Fruit fly (Drosophila melanogaster) whole organism, embryonic: Measurements from ENCODE around the gene how.

ENCODE experiments used
- C15 ChIP-seq: fragments of 200-800 bp; sonication (Bioruptor generic); IDR thresholded peaks from 3 replicates; pipeline ENCODE4 v1.3.6; 2022; ENCODE audit warnings: missing biosample characterization, missing genetic modification characterization
- CG11085 ChIP-seq: fragments of 200-800 bp; sonication (Bioruptor generic); IDR thresholded peaks from 2 replicates; pipeline ENCODE4 v1.3.6; 2022; ENCODE audit warnings: missing biosample characterization, missing genetic modification characterization
- CG11247 ChIP-seq: fragments of 200-800 bp; sonication (Bioruptor generic); IDR thresholded peaks from 2 replicates; pipeline ENCODE4 v1.3.6; 2022; ENCODE audit warnings: missing biosample characterization, missing genetic modification characterization
- CG13296 ChIP-seq: fragments of 200-800 bp; sonication (Bioruptor generic); optimal IDR thresholded peaks from 3 replicates; lab custom pipeline; 2018; ENCODE audit warnings: missing biosample characterization, mild to moderate bottlenecking, missing genetic modification characterization
- CG14860 ChIP-seq: fragments of 200-800 bp; sonication (Bioruptor generic); IDR thresholded peaks from 3 replicates; pipeline ENCODE4 v1.3.6; 2022; ENCODE audit warnings: missing biosample characterization, missing genetic modification characterization; ENCODE audit not compliant: partially characterized antibody
- CG15479 ChIP-seq: fragments of 200-800 bp; sonication (Bioruptor generic); optimal IDR thresholded peaks from 3 replicates; lab custom pipeline; 2019; ENCODE audit warnings: missing biosample characterization, mild to moderate bottlenecking, missing genetic modification characterization, moderate library complexity
- CG1603 ChIP-seq: fragments of 200-800 bp; sonication (Bioruptor generic); optimal IDR thresholded peaks from 2 replicates; lab custom pipeline; 2019; ENCODE audit warnings: missing biosample characterization, mild to moderate bottlenecking, missing genetic modification characterization, moderate library complexity
- CG16779 ChIP-seq: fragments of 200-800 bp; sonication (Bioruptor generic); IDR thresholded peaks from 2 replicates; pipeline ENCODE4 v1.3.6; 2022; ENCODE audit warnings: missing biosample characterization, missing genetic modification characterization
- CG17328 ChIP-seq: fragments of 200-800 bp; sonication (Bioruptor generic); IDR thresholded peaks from 2 replicates; pipeline ENCODE4 v1.3.6; 2022; ENCODE audit warnings: missing biosample characterization, missing genetic modification characterization
- CG1792 ChIP-seq: fragments of 200-800 bp; sonication (Bioruptor generic); optimal IDR thresholded peaks from 2 replicates; lab custom pipeline; 2016; ENCODE audit warnings: missing biosample characterization, missing genetic modification characterization
- CG2202 ChIP-seq: fragments of 200-800 bp; sonication (Bioruptor generic); optimal IDR thresholded peaks from 2 replicates; lab custom pipeline; 2018; ENCODE audit warnings: missing biosample characterization, mild to moderate bottlenecking, missing genetic modification characterization
- CG33213 ChIP-seq: fragments of 200-800 bp; sonication (Bioruptor generic); optimal IDR thresholded peaks from 3 replicates; lab custom pipeline; 2016; ENCODE audit warnings: missing biosample characterization, missing genetic modification characterization
- CG6765 ChIP-seq: fragments of 200-800 bp; sonication (Bioruptor generic); optimal IDR thresholded peaks from 3 replicates; lab custom pipeline; 2017; ENCODE audit warnings: missing biosample characterization, mild to moderate bottlenecking, missing genetic modification characterization
- CG7556 ChIP-seq: fragments of 200-800 bp; sonication (Bioruptor generic); optimal IDR thresholded peaks from 2 replicates; lab custom pipeline; 2017; ENCODE audit warnings: missing biosample characterization, mild to moderate bottlenecking, missing genetic modification characterization
- CG7839 ChIP-seq: fragments of 200-800 bp; sonication (Bioruptor generic); optimal IDR thresholded peaks from 3 replicates; lab custom pipeline; 2018; ENCODE audit warnings: missing biosample characterization, mild to moderate bottlenecking, missing genetic modification characterization, moderate library complexity
- CG8478 ChIP-seq: fragments of >200 bp; optimal IDR thresholded peaks from 2 replicates; lab custom pipeline; 2018
- CG8944 ChIP-seq: fragments of 200-800 bp; sonication (Bioruptor generic); optimal IDR thresholded peaks from 3 replicates; lab custom pipeline; 2016; ENCODE audit warnings: missing biosample characterization, missing genetic modification characterization
- CG9215 ChIP-seq: fragments of 200-800 bp; sonication (Bioruptor generic); IDR thresholded peaks from 2 replicates; pipeline ENCODE4 v1.3.6; 2022; ENCODE audit warnings: missing biosample characterization, missing genetic modification characterization
- CG9817 ChIP-seq: fragments of 200-800 bp; sonication (Bioruptor generic); optimal IDR thresholded peaks from 2 replicates; lab custom pipeline; 2018; ENCODE audit warnings: missing biosample characterization, mild to moderate bottlenecking, missing genetic modification characterization, moderate library complexity
- CG9876 ChIP-seq: fragments of 200-800 bp; sonication (Bioruptor generic); optimal IDR thresholded peaks from 2 replicates; lab custom pipeline; 2016; ENCODE audit warnings: missing biosample characterization, missing genetic modification characterization
- CTCF ChIP-seq: fragments of 200-800 bp; sonication (Bioruptor generic); optimal IDR thresholded peaks from 2 replicates; lab custom pipeline; 2017; ENCODE audit warnings: missing biosample characterization, mild to moderate bottlenecking, missing genetic modification characterization, moderate library complexity
- Camta ChIP-seq: fragments of 200-800 bp; sonication (Bioruptor generic); optimal IDR thresholded peaks from 2 replicates; lab custom pipeline; 2016; ENCODE audit warnings: missing biosample characterization, missing genetic modification characterization
- CrebB ChIP-seq: fragments of 200-800 bp; sonication (Bioruptor generic); optimal IDR thresholded peaks from 3 replicates; lab custom pipeline; 2018; ENCODE audit warnings: missing biosample characterization, mild to moderate bottlenecking, missing genetic modification characterization
- Deaf1 ChIP-seq: fragments of 200-800 bp; optimal IDR thresholded peaks from 3 replicates; lab custom pipeline; 2019; ENCODE audit warnings: missing biosample characterization, mild to moderate bottlenecking, missing genetic modification characterization, moderate library complexity
- Dek ChIP-seq: fragments of 200-800 bp; sonication (Bioruptor generic); optimal IDR thresholded peaks from 3 replicates; lab custom pipeline; 2019; ENCODE audit warnings: missing biosample characterization, mild to moderate bottlenecking, missing genetic modification characterization, moderate library complexity
- Dip3 ChIP-seq: fragments of 200-800 bp; sonication (Bioruptor generic); optimal IDR thresholded peaks from 3 replicates; lab custom pipeline; 2016; ENCODE audit warnings: missing biosample characterization, missing genetic modification characterization
- Ets65A ChIP-seq: fragments of 200-800 bp; sonication (Bioruptor generic); peaks from one replicate; lab custom pipeline; 2016; ENCODE audit warnings: missing biosample characterization, missing genetic modification characterization
- Hsf ChIP-seq: fragments of 200-800 bp; sonication (Bioruptor generic); optimal IDR thresholded peaks from 3 replicates; lab custom pipeline; 2016; ENCODE audit warnings: missing biosample characterization, missing genetic modification characterization
- Opbp ChIP-seq: fragments of 200-800 bp; sonication (Bioruptor generic); IDR thresholded peaks from 3 replicates; pipeline ENCODE4 v1.3.6; 2022; ENCODE audit warnings: missing biosample characterization, missing genetic modification characterization; ENCODE audit not compliant: partially characterized antibody
- Pdp1 ChIP-seq, 2 experiments: fragments of 200-800 bp; sonication (Bioruptor generic); optimal IDR thresholded peaks; 3 replicates each; lab custom pipeline; 2016; ENCODE audit warnings: missing biosample characterization in 2 of 2, missing genetic modification characterization in 2 of 2, mild to moderate bottlenecking in 1 of 2, moderate library complexity in 1 of 2
- Rfx ChIP-seq: fragments of 200-800 bp; sonication (Bioruptor generic); IDR thresholded peaks from 2 replicates; pipeline ENCODE4 v1.3.6; 2022; ENCODE audit warnings: missing biosample characterization, missing genetic modification characterization
- ap ChIP-seq: fragments of 200-800 bp; sonication (Bioruptor generic); IDR thresholded peaks from 2 replicates; pipeline ENCODE4 v1.3.6; 2022; ENCODE audit warnings: missing biosample characterization, missing genetic modification characterization
- bigmax ChIP-seq: fragments of 200-800 bp; sonication (Bioruptor generic); optimal IDR thresholded peaks from 2 replicates; lab custom pipeline; 2018; ENCODE audit warnings: missing biosample characterization, mild to moderate bottlenecking, missing genetic modification characterization
- chn ChIP-seq: fragments of 200-800 bp; sonication (Bioruptor generic); optimal IDR thresholded peaks from 2 replicates; lab custom pipeline; 2016; ENCODE audit warnings: missing biosample characterization, missing genetic modification characterization
- cwo ChIP-seq: fragments of 200-800 bp; sonication (Bioruptor generic); optimal IDR thresholded peaks from 3 replicates; lab custom pipeline; 2017; ENCODE audit warnings: missing biosample characterization, missing genetic modification characterization, mild to moderate bottlenecking, moderate library complexity, missing genetic modification reagents
- en ChIP-seq: fragments of 200-800 bp; sonication (Bioruptor generic); optimal IDR thresholded peaks from 2 replicates; lab custom pipeline; 2016; ENCODE audit warnings: missing biosample characterization, missing genetic modification characterization
- fd3F ChIP-seq: fragments of 200-800 bp; sonication (Bioruptor generic); optimal IDR thresholded peaks from 2 replicates; lab custom pipeline; 2018; ENCODE audit warnings: missing biosample characterization, mild to moderate bottlenecking, missing genetic modification characterization, moderate library complexity
- grau ChIP-seq: fragments of 200-800 bp; optimal IDR thresholded peaks from 3 replicates; lab custom pipeline; 2019; ENCODE audit warnings: missing biosample characterization, mild to moderate bottlenecking, missing genetic modification characterization, moderate library complexity
- hkb ChIP-seq, 2 experiments: fragments of 200-800 bp in 1 of 2; fragments of >200 bp in 1 of 2; sonication (Bioruptor generic) in 1 of 2; IDR thresholded peaks in 1 of 2; optimal IDR thresholded peaks in 1 of 2; 2 replicates each; pipeline versions ENCODE4 v1.3.6 to Lab custom; 2017 to 2022; ENCODE audit warnings: missing biosample characterization in 1 of 2, missing genetic modification characterization in 1 of 2
- otp ChIP-seq: fragments of 200-800 bp; sonication (Bioruptor generic); IDR thresholded peaks from 3 replicates; pipeline ENCODE4, ENCODE4 v1.3.6; 2022; ENCODE audit warnings: missing biosample characterization, missing genetic modification characterization
- pb ChIP-seq: fragments of 200-800 bp; sonication (Bioruptor generic); optimal IDR thresholded peaks from 3 replicates; lab custom pipeline; 2016; ENCODE audit warnings: missing biosample characterization, missing genetic modification characterization
- peb ChIP-seq: fragments of 200-800 bp; sonication (Bioruptor generic); IDR thresholded peaks from 2 replicates; pipeline ENCODE4 v1.3.6; 2022; ENCODE audit warnings: missing biosample characterization, missing genetic modification characterization
- run ChIP-seq: fragments of 200-800 bp; sonication (Bioruptor generic); optimal IDR thresholded peaks from 3 replicates; lab custom pipeline; 2018; ENCODE audit warnings: missing biosample characterization, mild to moderate bottlenecking, missing genetic modification characterization
- seq ChIP-seq: fragments of 200-800 bp; sonication (Bioruptor generic); IDR thresholded peaks from 2 replicates; pipeline ENCODE4 v1.3.6; 2022; ENCODE audit warnings: missing biosample characterization, missing genetic modification characterization
- sqz ChIP-seq: fragments of 200-800 bp; sonication (Bioruptor generic); optimal IDR thresholded peaks from 3 replicates; lab custom pipeline; 2018; ENCODE audit warnings: missing biosample characterization, mild to moderate bottlenecking, missing genetic modification characterization
- stwl ChIP-seq: fragments of 200-800 bp; sonication (Bioruptor generic); optimal IDR thresholded peaks from 3 replicates; lab custom pipeline; 2018; ENCODE audit warnings: missing biosample characterization, mild to moderate bottlenecking, missing genetic modification characterization, moderate library complexity
- ttk ChIP-seq: fragments of 200-800 bp; sonication (Bioruptor generic); IDR thresholded peaks from 2 replicates; pipeline ENCODE4 v2.1.2; 2022; ENCODE audit warnings: missing biosample characterization, missing genetic modification characterization
- unpg ChIP-seq: fragments of 200-800 bp; sonication (Bioruptor generic); optimal IDR thresholded peaks from 3 replicates; lab custom pipeline; 2018; ENCODE audit warnings: missing biosample characterization, mild to moderate bottlenecking, missing genetic modification characterization, moderate library complexity
- zen2 ChIP-seq: fragments of 200-800 bp; sonication (Bioruptor generic); IDR thresholded peaks from 3 replicates; pipeline ENCODE4 v1.3.6; 2022; ENCODE audit warnings: missing biosample characterization, missing genetic modification characterization; ENCODE audit not compliant: partially characterized antibody

Gene how

dm6 chr3R:22025320-22025719, 16.7 kb upstream of the how start, which contains the start of gene CG6028 (continued):
- TF ChIP-seq Ets65A (GFP tag; lab: Kevin White, UChicago) (peak; percentile 51), seq (no peak), fd3F (GFP tag; lab: Kevin White, UChicago) (no peak), Deaf1 (tag; lab: Kevin White, UChicago) (no peak), stwl (tag; lab: Kevin White, UChicago) (peak; percentile 80), hkb (optimal IDR thresholded peaks at IDR 0.05; lab: Kevin White, UChicago) (no peak), hkb (GFP tag; IDR thresholded peaks at IDR 0.05; lab: Robert Waterston, UW) (peak; percentile 49; the same call in 1 of the 2 replicates), CG33213 (no peak), peb (GFP tag; lab: Robert Waterston, UW) (no peak), CG2202 (tag; lab: Kevin White, UChicago) (no peak), ap (no peak), CG1603 (peak; percentile 43), Dek (no peak)

- TF ChIP-seq unpg (GFP tag; lab: Kevin White, UChicago): peak; percentile 79
- TF ChIP-seq CG14860 (GFP tag; lab: Robert Waterston, UW): peak; percentile 55; the same call in 1 of the 3 replicates
- TF ChIP-seq CG9215 (GFP tag; lab: Robert Waterston, UW): peak; percentile 79
- peak; percentile 83 for TF ChIP-seq grau (tag; lab: Kevin White, UChicago)
- peak; percentile 69 for TF ChIP-seq CG17328 (GFP tag; lab: Robert Waterston, UW)
- peak; percentile 42; the same call in 1 of the 3 replicates for TF ChIP-seq otp
- TF ChIP-seq CG16779: no peak
- TF ChIP-seq CG8478 (lab: Kevin White, UChicago): no peak
- TF ChIP-seq CG13296 (GFP tag; lab: Kevin White, UChicago): peak; percentile 80
- TF ChIP-seq CG7556 (GFP tag; lab: Kevin White, UChicago): peak; percentile 85
- no peak; the same call in 2 of the 3 replicates for TF ChIP-seq zen2
- no peak for TF ChIP-seq CG11085 (GFP tag; lab: Robert Waterston, UW)
- no peak for TF ChIP-seq bigmax (GFP tag; lab: Kevin White, UChicago)
- TF ChIP-seq sqz (GFP tag; lab: Kevin White, UChicago): no peak
- TF ChIP-seq Dip3 (GFP tag; lab: Kevin White, UChicago): peak; percentile 71
- TF ChIP-seq en (GFP tag; lab: Kevin White, UChicago): peak; percentile 9
- TF ChIP-seq CG15479 (GFP tag; lab: Kevin White, UChicago): no peak
- TF ChIP-seq CG9817 (tag; lab: Kevin White, UChicago): peak; percentile 82
- peak; percentile 70 for TF ChIP-seq CG1603
- peak; percentile 77 to 95 for TF ChIP-seq Pdp1 (GFP tag; optimal IDR thresholded peaks at IDR 0.05; lab: Kevin White, UChicago)
- peak; percentile 37 for TF ChIP-seq CrebB (tag; lab: Kevin White, UChicago)
- TF ChIP-seq cwo (GFP tag; lab: Kevin White, UChicago): peak; percentile 79
- TF ChIP-seq chn (GFP tag; lab: Kevin White, UChicago): peak; percentile 81
- peak; percentile 48 for TF ChIP-seq CTCF (GFP tag; lab: Kevin White, UChicago)
- TF ChIP-seq Camta: peak; percentile 59
- peak; percentile 50; the same call in 1 of the 2 replicates for TF ChIP-seq ttk (GFP tag; lab: Robert Waterston, UW)
- TF ChIP-seq C15: 0 out of 3 replicates have a peak, but pooled peaks have one; percentile 43
- peak; percentile 33 for TF ChIP-seq run (tag; lab: Kevin White, UChicago)
- TF ChIP-seq Rfx (GFP tag; lab: Robert Waterston, UW): peak; percentile 79
- peak; percentile 65 for TF ChIP-seq CG11247 (GFP tag; lab: Robert Waterston, UW)
- TF ChIP-seq Opbp (GFP tag; lab: Robert Waterston, UW): no peak
- TF ChIP-seq CG6765 (GFP tag; lab: Kevin White, UChicago): peak; percentile 61
- TF ChIP-seq pb (GFP tag; lab: Kevin White, UChicago): peak; percentile 13
- no peak for TF ChIP-seq CG7839 (tag; lab: Kevin White, UChicago)
- TF ChIP-seq Hsf (GFP tag; lab: Kevin White, UChicago): peak; percentile 80
- TF ChIP-seq CG9876 (GFP tag; lab: Kevin White, UChicago): no peak
- TF ChIP-seq CG8944 (GFP tag; lab: Kevin White, UChicago): peak; percentile 62
- TF ChIP-seq CG1792 (GFP tag; lab: Kevin White, UChicago): peak; percentile 54
These were observed 14.9 kb upstream of the how start, which contains the start of the genes Cchl and ND-42 for dm6 chr3R:22026922-22027742. TSS of gene Cchl (minus strand) at chr3R:22027480. TSS of gene ND-42 (plus strand) at chr3R:22027709.
